Worm (Caenorhabditis elegans): Measurements from ENCODE around the gene gei-8.

ce11 chrIII:8091408-8091807, 29.6 kb downstream of the gei-8 start, which contains the start of gene idi-1:
- TF ChIP-seq ama-1 (optimal IDR thresholded peaks at IDR 0.05) (no peak), fkh-6 (tag; optimal IDR thresholded peaks at IDR 0.05) (no peak), eyg-1 (tag; optimal IDR thresholded peaks at IDR 0.05) (no peak), pqm-1 (tag; optimal IDR thresholded peaks at IDR 0.05) (no peak), unc-55 (GFP tag; optimal IDR thresholded peaks at IDR 0.05) (no peak)

All from whole organism, late embryonic.